Worm (Caenorhabditis elegans) whole organism, early embryonic: Measurements from ENCODE around the gene dnj-9.

Experiments used
- ama-1 ChIP-seq: fragments of 150-350 bp; optimal IDR thresholded peaks from 2 replicates; lab custom pipeline; 2014
- scrt-1 ChIP-seq: fragments of 200-800 bp; sonication (Bioruptor generic); IDR thresholded peaks from 2 replicates; pipeline ENCODE4 v1.3.6; 2022; ENCODE audit warnings: missing genetic modification characterization, missing compliant biosample characterization
- tbx-11 ChIP-seq: fragments of 200-800 bp; sonication (Bioruptor generic); IDR thresholded peaks from 2 replicates; pipeline ENCODE4 v1.3.6; 2022; ENCODE audit warnings: missing genetic modification characterization, missing compliant biosample characterization

DNA sequence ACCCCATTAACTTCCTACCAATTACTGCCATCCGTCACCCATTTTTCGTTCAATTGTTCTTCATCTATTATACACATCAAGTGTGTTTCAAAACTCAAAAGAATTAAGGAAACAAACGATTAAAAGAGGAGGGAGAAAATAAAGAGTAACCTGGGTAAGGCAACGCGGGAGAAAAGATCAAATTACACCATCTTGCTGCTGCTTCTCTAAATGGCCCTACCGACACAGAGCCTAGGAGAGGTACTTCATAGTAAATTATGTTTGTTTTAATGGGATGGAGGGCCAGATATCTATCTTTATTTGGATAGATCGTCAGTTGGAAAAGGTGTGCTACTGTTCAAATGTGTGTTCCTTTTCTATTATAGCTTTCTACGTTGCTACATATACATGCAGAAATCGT is 36.5 kb upstream of the dnj-9 start:
- TF ChIP-seq scrt-1 (GFP tag; lab: Robert Waterston, UW) (no peak), tbx-11 (no peak), ama-1 (lab: Kevin White, UChicago) (no peak)
